Fruit fly (Drosophila melanogaster) whole organism, embryonic: Measurements from ENCODE around the gene Pxn.

Experiments used
- Blimp-1 ChIP-seq: fragments of 200-800 bp; sonication (Bioruptor generic); optimal IDR thresholded peaks from 3 replicates; lab custom pipeline; 2018; ENCODE audit warnings: missing biosample characterization, missing genetic modification characterization, mild to moderate bottlenecking, moderate library complexity, missing genetic modification reagents
- ac ChIP-seq: fragments of 200-800 bp; sonication (Bioruptor generic); optimal IDR thresholded peaks from 3 replicates; lab custom pipeline; 2017; ENCODE audit warnings: missing biosample characterization, mild to moderate bottlenecking, missing genetic modification characterization

DNA sequence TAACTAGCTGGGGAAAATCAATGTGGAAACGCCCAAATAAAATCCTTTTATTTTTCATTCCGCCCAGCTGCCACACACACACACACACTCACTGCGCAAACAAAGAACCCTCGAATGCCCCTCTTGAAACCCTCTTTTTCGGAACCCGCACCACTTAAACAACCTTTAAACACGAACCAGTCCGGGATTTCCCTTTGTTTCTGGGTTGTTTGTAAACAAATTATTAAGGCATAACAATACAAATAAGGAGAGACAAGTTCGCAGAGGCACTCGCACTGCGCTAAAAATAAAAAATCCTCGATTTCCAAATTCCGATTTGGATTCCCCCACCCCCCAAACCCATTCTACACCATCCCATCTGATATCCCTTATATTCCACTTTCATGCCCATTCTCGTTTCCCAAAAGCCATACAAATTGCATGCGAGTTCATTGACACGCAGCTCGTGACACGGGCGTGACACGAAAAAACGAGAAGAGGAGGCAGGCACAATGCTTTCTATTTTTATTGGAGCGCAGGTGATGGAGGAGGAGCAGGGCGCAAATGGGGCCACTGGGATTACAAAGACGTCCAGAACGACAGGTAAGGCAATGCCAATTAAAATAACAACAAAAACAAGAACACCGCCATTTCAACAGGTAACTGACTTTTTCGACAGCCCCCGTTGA is 50.2 kb downstream of the Pxn start:
- TF ChIP-seq ac (GFP tag; lab: Kevin White, UChicago) = no peak
- TF ChIP-seq Blimp-1 = no peak
